Worm (Caenorhabditis elegans): ENCODE results near the gene ufd-3.

ufd-3 gene

DNA sequence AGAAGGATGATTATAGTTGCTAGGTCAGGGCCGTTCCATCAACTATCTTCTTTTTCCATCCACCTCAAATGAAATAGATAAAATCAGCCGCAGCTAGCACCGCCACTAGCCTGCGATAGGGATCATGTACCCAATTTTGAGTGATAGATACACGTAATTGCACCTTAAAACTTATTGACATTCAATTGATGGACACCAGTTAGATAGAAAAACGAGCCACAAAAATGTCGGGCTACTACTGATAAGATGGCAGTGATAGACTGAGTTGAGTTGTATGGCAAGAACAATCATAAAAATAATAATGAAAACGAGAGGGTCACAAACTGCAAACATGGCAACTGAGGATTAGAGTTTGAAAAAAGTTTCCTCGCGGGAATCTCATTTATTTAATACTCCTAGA is 48.7 kb upstream of the ufd-3 start:
- TF ChIP-seq sma-9 (GFP tag; optimal IDR thresholded peaks at IDR 0.05) (peak; percentile 79), sma-9 (tag; optimal IDR thresholded peaks at IDR 0.05) (no peak), elt-1 (tag; optimal IDR thresholded peaks at IDR 0.05) (peak; percentile 83), egl-27 (tag; optimal IDR thresholded peaks at IDR 0.05) (peak; percentile 18), fos-1 (tag; optimal IDR thresholded peaks at IDR 0.05) (peak; percentile 70), ceh-16 (tag; optimal IDR thresholded peaks at IDR 0.05) (peak; percentile 83), lin-13 (GFP tag; optimal IDR thresholded peaks at IDR 0.05) (no peak)

ce11 chrII:9892409-9892808 is 48.1 kb upstream of the ufd-3 start, which contains the start of gene C08H9.16:
TSS of gene C08H9.16 (plus strand) at chrII:9892778.
- TF ChIP-seq lin-13 (GFP tag; optimal IDR thresholded peaks at IDR 0.05) (peak; percentile 15), unc-55 (GFP tag; optimal IDR thresholded peaks at IDR 0.05) (peak; percentile 74), ztf-1 (GFP tag; conservative IDR thresholded peaks at IDR 0.05) (no peak), lsy-2 (tag; optimal IDR thresholded peaks at IDR 0.05) (peak; percentile 90 to 98), sem-4 (tag; optimal IDR thresholded peaks at IDR 0.05) (peak; percentile 53), nhr-237 (tag; optimal IDR thresholded peaks at IDR 0.05) (no peak), mab-5 (tag; optimal IDR thresholded peaks at IDR 0.05) (no peak), C34F6.9 (tag; optimal IDR thresholded peaks at IDR 0.05) (peak; percentile 58), blmp-1 (tag; optimal IDR thresholded peaks at IDR 0.05; ENCODE audit: insufficient read depth) (peak; percentile 32), F13H6.1 (tag; optimal IDR thresholded peaks at IDR 0.05) (peak; percentile 0), sma-3 (GFP tag; optimal IDR thresholded peaks at IDR 0.05) (peak; percentile 53), sma-9 (GFP tag; optimal IDR thresholded peaks at IDR 0.05) (peak; percentile 34), sma-9 (tag; optimal IDR thresholded peaks at IDR 0.05) (no peak), gmeb-1 (tag; optimal IDR thresholded peaks at IDR 0.05) (peak; percentile 53), nhr-129 (tag; optimal IDR thresholded peaks at IDR 0.05) (peak; percentile 48), lin-39 (tag; optimal IDR thresholded peaks at IDR 0.05) (no peak), crh-2 (tag; optimal IDR thresholded peaks at IDR 0.05) (peak; percentile 48), snpc-4 (tag; optimal IDR thresholded peaks at IDR 0.05) (no peak), elt-3 (tag; optimal IDR thresholded peaks at IDR 0.05) (no peak), fos-1 (tag; optimal IDR thresholded peaks at IDR 0.05) (peak; percentile 6)

- TF ChIP-seq aly-2 (tag; optimal IDR thresholded peaks at IDR 0.05) (no peak), skn-1 (tag; optimal IDR thresholded peaks at IDR 0.05) (no peak), ceh-82 (tag; optimal IDR thresholded peaks at IDR 0.05) (no peak), elt-1 (tag; optimal IDR thresholded peaks at IDR 0.05) (no peak), unc-62 (GFP tag; optimal IDR thresholded peaks at IDR 0.05) (no peak), Y55F3AM.14 (GFP tag; optimal IDR thresholded peaks at IDR 0.05) (no peak), nhr-21 (tag; optimal IDR thresholded peaks at IDR 0.05) (no peak), snpc-4 (tag; optimal IDR thresholded peaks at IDR 0.05) (no peak), C34F6.9 (tag; optimal IDR thresholded peaks at IDR 0.05) (no peak), nhr-6 (tag; optimal IDR thresholded peaks at IDR 0.05) (no peak), nhr-11 (tag; optimal IDR thresholded peaks at IDR 0.05) (no peak), mdl-1 (tag; optimal IDR thresholded peaks at IDR 0.05) (no peak), ZK546.5 (tag; optimal IDR thresholded peaks at IDR 0.05) (no peak), sma-9 (GFP tag; optimal IDR thresholded peaks at IDR 0.05) (no peak), sma-9 (tag; optimal IDR thresholded peaks at IDR 0.05) (no peak), nhr-77 (tag; optimal IDR thresholded peaks at IDR 0.05) (no peak), F13H6.1 (tag; optimal IDR thresholded peaks at IDR 0.05) (no peak), R02D3.7 (tag; optimal IDR thresholded peaks at IDR 0.05) (no peak), ztf-1 (GFP tag; conservative IDR thresholded peaks at IDR 0.05) (no peak), peb-1 (tag; optimal IDR thresholded peaks at IDR 0.05) (no peak), lin-39 (tag; optimal IDR thresholded peaks at IDR 0.05) (no peak)
Measured at ce11 chrII:9894435-9894834, 46.1 kb upstream of the ufd-3 start, which contains the start of gene F26C11.1. TSS of gene F26C11.1 (plus strand) at chrII:9894735.

ce11 chrII:9895173-9895572 is 45.4 kb upstream of the ufd-3 start:
- no peak for TF ChIP-seq unc-62 (GFP tag; optimal IDR thresholded peaks at IDR 0.05)
- no peak for TF ChIP-seq nhr-21 (tag; optimal IDR thresholded peaks at IDR 0.05)
- no peak for TF ChIP-seq Y55F3AM.14 (GFP tag; optimal IDR thresholded peaks at IDR 0.05)
- TF ChIP-seq mbf-1 (tag; optimal IDR thresholded peaks at IDR 0.05): no peak
- TF ChIP-seq nhr-25 (tag; optimal IDR thresholded peaks at IDR 0.05): no peak
- TF ChIP-seq ztf-1 (GFP tag; conservative IDR thresholded peaks at IDR 0.05): no peak
- no peak for TF ChIP-seq elt-1 (tag; optimal IDR thresholded peaks at IDR 0.05)
- TF ChIP-seq ceh-16 (tag; optimal IDR thresholded peaks at IDR 0.05): no peak
- TF ChIP-seq sma-3 (GFP tag; optimal IDR thresholded peaks at IDR 0.05): no peak
- TF ChIP-seq ztf-4 (tag; optimal IDR thresholded peaks at IDR 0.05): no peak
- no peak for TF ChIP-seq unc-55 (GFP tag; optimal IDR thresholded peaks at IDR 0.05)
- no peak for TF ChIP-seq zag-1 (tag; optimal IDR thresholded peaks at IDR 0.05)
- no peak for TF ChIP-seq nhr-6 (tag; optimal IDR thresholded peaks at IDR 0.05)

Measured in whole organism, L2 larva.